Fruit fly (Drosophila melanogaster): ENCODE data around the gene Top3alpha.

DNA sequence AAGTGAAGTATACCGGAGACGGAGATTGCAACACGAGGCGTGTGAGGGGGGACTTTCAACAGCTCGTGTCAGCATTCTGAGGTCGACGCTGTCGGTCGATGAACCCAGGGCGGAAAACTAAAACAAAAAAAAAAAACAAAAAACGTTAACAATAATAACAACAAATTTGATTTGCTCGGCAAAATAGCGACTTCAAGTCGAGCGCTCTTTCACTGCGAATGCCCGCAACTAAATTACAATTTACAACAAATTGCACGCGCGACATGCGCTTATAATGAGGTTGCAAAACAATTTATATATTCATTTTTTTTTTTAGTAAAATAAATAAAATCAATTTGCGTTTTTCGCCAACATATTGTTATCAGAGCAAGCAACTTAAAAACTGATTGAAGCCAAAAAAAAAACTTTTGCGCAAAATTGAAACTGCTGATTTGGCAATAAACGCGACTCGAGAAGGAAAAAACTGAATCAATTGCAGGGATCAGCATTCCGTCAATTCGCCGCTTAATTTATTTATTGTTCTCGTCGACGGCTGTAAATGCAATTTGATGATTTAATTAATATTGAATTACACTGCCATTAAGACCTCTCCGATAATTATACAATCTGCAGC is 24.5 kb upstream of the Top3alpha start:
- TF ChIP-seq dsf (GFP tag; optimal IDR thresholded peaks at IDR 0.05; ENCODE audit: borderline replicate concordance): no peak
- no peak for TF ChIP-seq psq (GFP tag; optimal IDR thresholded peaks at IDR 0.05)
- TF ChIP-seq pan (optimal IDR thresholded peaks at IDR 0.05): no peak
- TF ChIP-seq Hr78 (GFP tag; optimal IDR thresholded peaks at IDR 0.05): no peak
- TF ChIP-seq OdsH (GFP tag; optimal IDR thresholded peaks at IDR 0.05): no peak
- TF ChIP-seq Rel (GFP tag; optimal IDR thresholded peaks at IDR 0.05): no peak
- no peak for TF ChIP-seq Rel (tag; optimal IDR thresholded peaks at IDR 0.05)
- TF ChIP-seq usp (GFP tag; optimal IDR thresholded peaks at IDR 0.05): no peak
- no peak for TF ChIP-seq Mio (GFP tag; optimal IDR thresholded peaks at IDR 0.05)
- no peak for TF ChIP-seq br (GFP tag; optimal IDR thresholded peaks at IDR 0.05)
- no peak for TF ChIP-seq h (GFP tag; optimal IDR thresholded peaks at IDR 0.05)
- no peak for TF ChIP-seq GATAd (GFP tag; optimal IDR thresholded peaks at IDR 0.05)
- TF ChIP-seq CrebA (GFP tag; optimal IDR thresholded peaks at IDR 0.05; ENCODE audit: borderline replicate concordance): no peak
